Worm (Caenorhabditis elegans) whole organism, mixed stage, embryonic: ENCODE results near the gene clec-140.

Experiments
- elt-3 ChIP-seq: fragments of 150-350 bp; optimal IDR thresholded peaks from 2 replicates; lab custom pipeline; 2014; ENCODE audit warnings: missing biosample characterization, missing genetic modification characterization
- nhr-237 ChIP-seq: fragments of 150-350 bp; optimal IDR thresholded peaks from 2 replicates; lab custom pipeline; 2014; ENCODE audit warnings: missing biosample characterization, missing genetic modification characterization
- unc-62 ChIP-seq: fragments of 150-350 bp; optimal IDR thresholded peaks from 2 replicates; lab custom pipeline; 2014; ENCODE audit warnings: missing biosample characterization, missing genetic modification reagents, missing genetic modification characterization

ce11 chrII:4676241-4676640 lies 3.4 kb downstream of the clec-140 start:
- TF ChIP-seq elt-3 (tag; lab: Kevin White, UChicago) (no peak), unc-62 (GFP tag; lab: Kevin White, UChicago) (peak; percentile 40), nhr-237 (tag; lab: Kevin White, UChicago) (no peak)
